Worm (Caenorhabditis elegans): ENCODE results near the gene cnc-10.

The cnc-10 gene

ce11 chrV:11225981-11226380 lies 43.0 kb downstream of the cnc-10 start, which contains the start of gene bgal-1:
Gene bgal-1, minus strand, starts transcription at chrV:11226018.
- no peak for TF ChIP-seq zag-1 (tag; optimal IDR thresholded peaks at IDR 0.05)
- TF ChIP-seq nhr-237 (tag; optimal IDR thresholded peaks at IDR 0.05) = no peak
- no peak for TF ChIP-seq gmeb-1 (tag; optimal IDR thresholded peaks at IDR 0.05)
- TF ChIP-seq lin-11 (tag; optimal IDR thresholded peaks at IDR 0.05) = no peak
- no peak for TF ChIP-seq unc-62 (GFP tag; optimal IDR thresholded peaks at IDR 0.05)
- no peak for TF ChIP-seq skn-1 (tag; optimal IDR thresholded peaks at IDR 0.05)
- peak; percentile 65 for TF ChIP-seq ama-1 (optimal IDR thresholded peaks at IDR 0.05)
- TF ChIP-seq egl-27 (tag; optimal IDR thresholded peaks at IDR 0.05) = no peak
- TF ChIP-seq unc-55 (GFP tag; optimal IDR thresholded peaks at IDR 0.05) = no peak
- no peak for TF ChIP-seq elt-1 (tag; optimal IDR thresholded peaks at IDR 0.05)
- TF ChIP-seq ztf-11 (tag; optimal IDR thresholded peaks at IDR 0.05) = no peak
- TF ChIP-seq Y55F3AM.14 (GFP tag; optimal IDR thresholded peaks at IDR 0.05) = no peak
- no peak for TF ChIP-seq R02D3.7 (tag; optimal IDR thresholded peaks at IDR 0.05)
- no peak for TF ChIP-seq mdl-1 (tag; optimal IDR thresholded peaks at IDR 0.05)
- no peak for TF ChIP-seq nhr-23 (tag; optimal IDR thresholded peaks at IDR 0.05)
- no peak for TF ChIP-seq F13H6.1 (tag; optimal IDR thresholded peaks at IDR 0.05)
- TF ChIP-seq nhr-129 (tag; optimal IDR thresholded peaks at IDR 0.05) = no peak
- no peak for TF ChIP-seq sma-9 (GFP tag; optimal IDR thresholded peaks at IDR 0.05)
- no peak for TF ChIP-seq sma-9 (tag; optimal IDR thresholded peaks at IDR 0.05)
- TF ChIP-seq lsy-2 (tag; optimal IDR thresholded peaks at IDR 0.05) = peak in 1 of 2 experiments; percentile 44
- peak; percentile 33 for TF ChIP-seq nhr-25 (tag; optimal IDR thresholded peaks at IDR 0.05)
- no peak for TF ChIP-seq elt-3 (tag; optimal IDR thresholded peaks at IDR 0.05)
- TF ChIP-seq crh-2 (tag; optimal IDR thresholded peaks at IDR 0.05) = peak; percentile 31
- TF ChIP-seq nhr-10 (tag; optimal IDR thresholded peaks at IDR 0.05) = no peak
- TF ChIP-seq lin-39 (tag; optimal IDR thresholded peaks at IDR 0.05) = no peak
- TF ChIP-seq nhr-21 (tag; optimal IDR thresholded peaks at IDR 0.05) = no peak
- TF ChIP-seq alr-1 (tag; optimal IDR thresholded peaks at IDR 0.05) = no peak
- no peak for TF ChIP-seq ZK546.5 (tag; optimal IDR thresholded peaks at IDR 0.05)
- TF ChIP-seq ztf-1 (GFP tag; conservative IDR thresholded peaks at IDR 0.05) = no peak
- TF ChIP-seq sma-3 (GFP tag; optimal IDR thresholded peaks at IDR 0.05) = peak; percentile 4
- TF ChIP-seq nhr-6 (tag; optimal IDR thresholded peaks at IDR 0.05) = no peak
- TF ChIP-seq lin-13 (GFP tag; optimal IDR thresholded peaks at IDR 0.05) = peak; percentile 8
- TF ChIP-seq mab-5 (tag; optimal IDR thresholded peaks at IDR 0.05) = no peak
- TF ChIP-seq nhr-12 (tag; optimal IDR thresholded peaks at IDR 0.05) = no peak
- no peak for TF ChIP-seq peb-1 (tag; optimal IDR thresholded peaks at IDR 0.05)
- no peak for TF ChIP-seq aly-2 (tag; optimal IDR thresholded peaks at IDR 0.05)
- no peak for TF ChIP-seq snpc-4 (tag; optimal IDR thresholded peaks at IDR 0.05)
- no peak for TF ChIP-seq nhr-11 (tag; optimal IDR thresholded peaks at IDR 0.05)
- peak; percentile 25 for TF ChIP-seq ztf-4 (tag; optimal IDR thresholded peaks at IDR 0.05)
- peak; percentile 13 for TF ChIP-seq blmp-1 (tag; optimal IDR thresholded peaks at IDR 0.05; ENCODE audit: insufficient read depth)
- TF ChIP-seq ceh-82 (tag; optimal IDR thresholded peaks at IDR 0.05) = no peak
- TF ChIP-seq fos-1 (tag; optimal IDR thresholded peaks at IDR 0.05) = no peak
- no peak for TF ChIP-seq mbf-1 (tag; optimal IDR thresholded peaks at IDR 0.05)
- no peak for TF ChIP-seq C34F6.9 (tag; optimal IDR thresholded peaks at IDR 0.05)
- TF ChIP-seq ceh-16 (tag; optimal IDR thresholded peaks at IDR 0.05) = no peak
- no peak for TF ChIP-seq nhr-77 (tag; optimal IDR thresholded peaks at IDR 0.05)
- no peak for TF ChIP-seq sem-4 (tag; optimal IDR thresholded peaks at IDR 0.05)
- no peak for TF ChIP-seq unc-39 (tag; optimal IDR thresholded peaks at IDR 0.05)
- TF ChIP-seq dmd-4 (tag; optimal IDR thresholded peaks at IDR 0.05) = no peak

Data from whole organism, L2 larva.